Worm (Caenorhabditis elegans) whole organism, early embryonic: ENCODE measurements around the gene C16A11.5.

Experiments
- aly-1 ChIP-seq: sonication (generic microtip); optimal IDR thresholded peaks from 2 replicates; lab custom pipeline; 2016; ENCODE audit warnings: missing genetic modification characterization, missing compliant biosample characterization
- ama-1 ChIP-seq: fragments of 150-350 bp; optimal IDR thresholded peaks from 2 replicates; lab custom pipeline; 2014
- ceh-13 ChIP-seq: fragments of 200-800 bp; sonication (Bioruptor generic); optimal IDR thresholded peaks from 2 replicates; lab custom pipeline; 2018; ENCODE audit warnings: mild to moderate bottlenecking, missing genetic modification characterization, missing compliant biosample characterization
- hmbx-1 ChIP-seq: sonication (generic microtip); optimal IDR thresholded peaks from 2 replicates; lab custom pipeline; 2016; ENCODE audit warnings: mild to moderate bottlenecking, missing genetic modification characterization, missing compliant biosample characterization
- hmg-4 ChIP-seq: fragments of 200-800 bp; sonication (Bioruptor generic); optimal IDR thresholded peaks from 2 replicates; lab custom pipeline; 2018; ENCODE audit warnings: mild to moderate bottlenecking, missing genetic modification characterization, missing compliant biosample characterization
- hnd-1 ChIP-seq: sonication (generic microtip); optimal IDR thresholded peaks from 2 replicates; lab custom pipeline; 2016; ENCODE audit warnings: missing genetic modification characterization, missing compliant biosample characterization
- tbx-37 ChIP-seq: fragments of 200-800 bp; sonication (Bioruptor generic); conservative IDR thresholded peaks from 2 replicates; pipeline ENCODE4 v1.3.6; 2022; ENCODE audit warnings: missing genetic modification reagents, missing genetic modification characterization, missing compliant biosample characterization
- tra-4 ChIP-seq: sonication (generic microtip); optimal IDR thresholded peaks from 2 replicates; lab custom pipeline; 2017; ENCODE audit warnings: missing genetic modification characterization, missing compliant biosample characterization

- TF ChIP-seq hmbx-1 (tag; lab: Kevin White, UChicago) (no peak), tbx-37 (GFP tag; lab: Robert Waterston, UW) (no peak), tra-4 (no peak), aly-1 (tag; lab: Kevin White, UChicago) (no peak), hmg-4 (GFP tag; lab: Kevin White, UChicago) (no peak), ceh-13 (GFP tag; lab: Kevin White, UChicago) (no peak), hnd-1 (tag; lab: Kevin White, UChicago) (no peak), ama-1 (lab: Kevin White, UChicago) (no peak)
Observed at ce11 chrII:4219062-4219461, 4.0 kb upstream of the C16A11.5 start, which contains the start of gene F31D5.1.
